Fruit fly (Drosophila melanogaster) whole organism, embryonic: ENCODE measurements around the gene Cht5.
A peak's percentile ranks its signal among the peaks of the same experiment; 100 is the strongest.

Experiments
- B-H2 ChIP-seq: fragments of 200-800 bp; sonication (Bioruptor generic); optimal IDR thresholded peaks from 2 replicates; lab custom pipeline; 2018; ENCODE audit warnings: missing biosample characterization, mild to moderate bottlenecking, missing genetic modification characterization
- CG10267 ChIP-seq: fragments of 200-800 bp; sonication (Bioruptor generic); optimal IDR thresholded peaks from 2 replicates; lab custom pipeline; 2018; ENCODE audit warnings: missing biosample characterization, mild to moderate bottlenecking, missing genetic modification characterization, moderate library complexity
- CG11093 ChIP-seq: fragments of 200-800 bp; sonication (Bioruptor generic); IDR thresholded peaks from 3 replicates; pipeline ENCODE4 v1.3.6; 2022; ENCODE audit warnings: missing biosample characterization, missing genetic modification characterization
- CG11398 ChIP-seq: fragments of 200-800 bp; sonication (Bioruptor generic); optimal IDR thresholded peaks from 2 replicates; lab custom pipeline; 2016; ENCODE audit warnings: missing biosample characterization, missing genetic modification characterization
- CG11695 ChIP-seq: fragments of 200-800 bp; sonication (Bioruptor generic); IDR thresholded peaks from 3 replicates; pipeline ENCODE4 v1.3.6; 2022; ENCODE audit warnings: missing biosample characterization, missing genetic modification characterization
- CG13624 ChIP-seq: fragments of 200-800 bp; sonication (Bioruptor generic); optimal IDR thresholded peaks from 2 replicates; lab custom pipeline; 2016; ENCODE audit warnings: missing biosample characterization, missing genetic modification characterization
- CG14667 ChIP-seq: fragments of 200-800 bp; sonication (Bioruptor generic); IDR thresholded peaks from 2 replicates; pipeline ENCODE4 v1.3.6; 2022; ENCODE audit warnings: missing biosample characterization, missing genetic modification characterization
- CG14710 ChIP-seq: fragments of 200-800 bp; sonication (Bioruptor generic); optimal IDR thresholded peaks from 3 replicates; lab custom pipeline; 2019; ENCODE audit warnings: missing biosample characterization, mild to moderate bottlenecking, missing genetic modification characterization, moderate library complexity
- CG14860 ChIP-seq: fragments of 200-800 bp; sonication (Bioruptor generic); IDR thresholded peaks from 3 replicates; pipeline ENCODE4 v1.3.6; 2022; ENCODE audit warnings: missing biosample characterization, missing genetic modification characterization; ENCODE audit not compliant: partially characterized antibody
- CG15601 ChIP-seq: fragments of 200-800 bp; sonication (Bioruptor generic); optimal IDR thresholded peaks from 3 replicates; lab custom pipeline; 2019; ENCODE audit warnings: missing biosample characterization, mild to moderate bottlenecking, missing genetic modification characterization, moderate library complexity
- CG17186 ChIP-seq: fragments of 200-800 bp; sonication (Bioruptor generic); optimal IDR thresholded peaks from 3 replicates; lab custom pipeline; 2017; ENCODE audit warnings: missing biosample characterization, missing genetic modification reagents, missing genetic modification characterization
- CG17385 ChIP-seq: fragments of 200-800 bp; sonication (Bioruptor generic); optimal IDR thresholded peaks from 3 replicates; lab custom pipeline; 2018; ENCODE audit warnings: missing biosample characterization, mild to moderate bottlenecking, missing genetic modification characterization
- CG18262 ChIP-seq: fragments of 200-800 bp; optimal IDR thresholded peaks from 3 replicates; lab custom pipeline; 2019; ENCODE audit warnings: missing biosample characterization, mild to moderate bottlenecking, missing genetic modification characterization, moderate library complexity
- CG30403 ChIP-seq: fragments of 200-800 bp; sonication (Bioruptor generic); optimal IDR thresholded peaks from 3 replicates; lab custom pipeline; 2016; ENCODE audit warnings: missing biosample characterization, missing genetic modification characterization
- CG32532 ChIP-seq: fragments of 200-800 bp; sonication (Bioruptor generic); IDR thresholded peaks from 2 replicates; pipeline ENCODE4 v1.3.6; 2022; ENCODE audit warnings: missing biosample characterization, missing genetic modification characterization
- CG33557 ChIP-seq: fragments of 200-800 bp; sonication (Bioruptor generic); optimal IDR thresholded peaks from 2 replicates; lab custom pipeline; 2019; ENCODE audit warnings: missing biosample characterization, mild to moderate bottlenecking, missing genetic modification characterization, moderate library complexity
- CG3995 ChIP-seq: fragments of 200-800 bp; sonication (Bioruptor generic); optimal IDR thresholded peaks from 3 replicates; lab custom pipeline; 2016; ENCODE audit warnings: missing biosample characterization, missing genetic modification characterization
- CG4820 ChIP-seq: fragments of 200-800 bp; sonication (Bioruptor generic); optimal IDR thresholded peaks from 3 replicates; lab custom pipeline; 2016; ENCODE audit warnings: missing biosample characterization, missing genetic modification characterization
- CG4854 ChIP-seq: fragments of 200-800 bp; sonication (Bioruptor generic); optimal IDR thresholded peaks from 2 replicates; lab custom pipeline; 2016; ENCODE audit warnings: missing biosample characterization, missing genetic modification characterization, inconsistent platforms
- CG7745 ChIP-seq: fragments of 200-800 bp; sonication (Bioruptor generic); optimal IDR thresholded peaks from 2 replicates; lab custom pipeline; 2018; ENCODE audit warnings: missing biosample characterization, mild to moderate bottlenecking, missing genetic modification characterization, moderate library complexity
- Dfd ChIP-seq, 2 experiments: fragments of >200 bp; optimal IDR thresholded peaks; 2 replicates each; lab custom pipeline; 2017; ENCODE audit warnings: missing biosample characterization in 2 of 2, missing genetic modification characterization in 2 of 2
- GATAe ChIP-seq: fragments of 200-800 bp; sonication (Bioruptor generic); conservative IDR thresholded peaks from 2 replicates; pipeline ENCODE4 v1.3.6; 2022; ENCODE audit warnings: missing biosample characterization, missing genetic modification characterization
- H15 ChIP-seq: fragments of 200-800 bp; sonication (Bioruptor generic); IDR thresholded peaks from 3 replicates; pipeline ENCODE4 v1.3.6; 2022; ENCODE audit warnings: missing biosample characterization, missing genetic modification characterization
- H2.0 ChIP-seq: fragments of 200-800 bp; sonication (Bioruptor generic); IDR thresholded peaks from 2 replicates; pipeline ENCODE4 v1.3.6; 2022; ENCODE audit warnings: missing biosample characterization, missing genetic modification characterization
- HmgZ ChIP-seq: fragments of 200-800 bp; sonication (Bioruptor generic); optimal IDR thresholded peaks from 2 replicates; lab custom pipeline; 2018; ENCODE audit warnings: missing biosample characterization, mild to moderate bottlenecking, missing genetic modification characterization
- Neu2 ChIP-seq: fragments of 200-800 bp; sonication (Bioruptor generic); optimal IDR thresholded peaks from 3 replicates; lab custom pipeline; 2016; ENCODE audit warnings: missing biosample characterization, missing genetic modification characterization, borderline replicate concordance
- Oaz ChIP-seq: fragments of 200-800 bp; sonication (Bioruptor generic); IDR thresholded peaks from 2 replicates; pipeline ENCODE4 v1.3.6; 2022; ENCODE audit warnings: missing biosample characterization, missing genetic modification characterization
- Opbp ChIP-seq: fragments of 200-800 bp; sonication (Bioruptor generic); IDR thresholded peaks from 3 replicates; pipeline ENCODE4 v1.3.6; 2022; ENCODE audit warnings: missing biosample characterization, missing genetic modification characterization; ENCODE audit not compliant: partially characterized antibody
- Sry-δ ChIP-seq: fragments of 200-800 bp; sonication (Bioruptor generic); optimal IDR thresholded peaks from 2 replicates; lab custom pipeline; 2016; ENCODE audit warnings: missing biosample characterization, missing genetic modification characterization
- Vsx1 ChIP-seq: fragments of 200-800 bp; sonication (Bioruptor generic); optimal IDR thresholded peaks from 2 replicates; lab custom pipeline; 2017; ENCODE audit warnings: missing biosample characterization, mild to moderate bottlenecking, missing genetic modification characterization, missing genetic modification reagents
- amos ChIP-seq: fragments of 200-800 bp; sonication (Bioruptor generic); IDR thresholded peaks from 2 replicates; pipeline ENCODE4 v1.3.6; 2022; ENCODE audit warnings: missing biosample characterization, missing genetic modification characterization; ENCODE audit not compliant: partially characterized antibody
- aop ChIP-seq: fragments of 200-800 bp; sonication (Bioruptor generic); IDR thresholded peaks from 2 replicates; pipeline ENCODE4 v1.3.6; 2022; ENCODE audit warnings: missing biosample characterization, missing genetic modification characterization
- az2 ChIP-seq: fragments of 200-800 bp; sonication (Bioruptor generic); optimal IDR thresholded peaks from 3 replicates; lab custom pipeline; 2016; ENCODE audit warnings: missing biosample characterization, missing genetic modification characterization
- cas ChIP-seq: fragments of 200-800 bp; sonication (Bioruptor generic); IDR thresholded peaks from 2 replicates; pipeline ENCODE4 v1.3.6; 2022; ENCODE audit warnings: missing biosample characterization, missing genetic modification characterization
- cg ChIP-seq: fragments of 200-800 bp; sonication (Bioruptor generic); optimal IDR thresholded peaks from 3 replicates; lab custom pipeline; 2019; ENCODE audit warnings: missing biosample characterization, mild to moderate bottlenecking, missing genetic modification characterization, moderate library complexity
- en ChIP-seq: fragments of 200-800 bp; sonication (Bioruptor generic); optimal IDR thresholded peaks from 2 replicates; lab custom pipeline; 2016; ENCODE audit warnings: missing biosample characterization, missing genetic modification characterization
- hb ChIP-seq: fragments of 200-800 bp; sonication (Bioruptor generic); IDR thresholded peaks from 3 replicates; pipeline ENCODE4 v1.3.6; 2022; ENCODE audit warnings: missing biosample characterization, missing genetic modification characterization; ENCODE audit not compliant: partially characterized antibody
- her ChIP-seq: fragments of 200-800 bp; sonication (Bioruptor generic); optimal IDR thresholded peaks from 2 replicates; lab custom pipeline; 2016; ENCODE audit warnings: missing biosample characterization, missing genetic modification characterization
- ind ChIP-seq: fragments of 200-800 bp; sonication (Bioruptor generic); optimal IDR thresholded peaks from 3 replicates; lab custom pipeline; 2016; ENCODE audit warnings: missing biosample characterization, missing genetic modification characterization
- jing ChIP-seq: fragments of 200-800 bp; sonication (Bioruptor generic); optimal IDR thresholded peaks from 2 replicates; lab custom pipeline; 2018; ENCODE audit warnings: missing biosample characterization, mild to moderate bottlenecking, missing genetic modification characterization
- lilli ChIP-seq: fragments of 200-800 bp; sonication (Bioruptor generic); optimal IDR thresholded peaks from 3 replicates; lab custom pipeline; 2016; ENCODE audit warnings: missing biosample characterization, missing genetic modification characterization
- pb ChIP-seq: fragments of 200-800 bp; sonication (Bioruptor generic); optimal IDR thresholded peaks from 3 replicates; lab custom pipeline; 2016; ENCODE audit warnings: missing biosample characterization, missing genetic modification characterization
- peb ChIP-seq: fragments of 200-800 bp; sonication (Bioruptor generic); IDR thresholded peaks from 2 replicates; pipeline ENCODE4 v1.3.6; 2022; ENCODE audit warnings: missing biosample characterization, missing genetic modification characterization
- seq ChIP-seq: fragments of 200-800 bp; sonication (Bioruptor generic); IDR thresholded peaks from 2 replicates; pipeline ENCODE4 v1.3.6; 2022; ENCODE audit warnings: missing biosample characterization, missing genetic modification characterization
- sim ChIP-seq: fragments of 200-800 bp; sonication (Bioruptor generic); IDR thresholded peaks from 2 replicates; pipeline ENCODE4 v1.3.6; 2022; ENCODE audit warnings: missing biosample characterization, missing genetic modification characterization
- slou ChIP-seq: fragments of 200-800 bp; sonication (Bioruptor generic); optimal IDR thresholded peaks from 3 replicates; lab custom pipeline; 2016; ENCODE audit warnings: missing biosample characterization, missing genetic modification characterization
- tna ChIP-seq: fragments of 200-800 bp; sonication (Bioruptor generic); IDR thresholded peaks from 2 replicates; pipeline ENCODE4 v1.3.6; 2022; ENCODE audit warnings: missing biosample characterization, missing genetic modification characterization; ENCODE audit not compliant: partially characterized antibody
- unc-4 ChIP-seq: fragments of 200-800 bp; sonication (Bioruptor generic); IDR thresholded peaks from 2 replicates; pipeline ENCODE4 v1.3.6; 2022; ENCODE audit warnings: missing biosample characterization, missing genetic modification characterization; ENCODE audit not compliant: partially characterized antibody
- zf30C ChIP-seq: fragments of 200-800 bp; sonication (Bioruptor generic); optimal IDR thresholded peaks from 3 replicates; lab custom pipeline; 2018; ENCODE audit warnings: missing biosample characterization, mild to moderate bottlenecking, missing genetic modification characterization

Gene Cht5

dm6 chr3R:13817480-13818305 is 50.3 kb downstream of the Cht5 start (continued):
- peak; percentile 25 for TF ChIP-seq H2.0 (GFP tag; lab: Robert Waterston, UW)
- TF ChIP-seq unc-4 (GFP tag; lab: Robert Waterston, UW): no peak
- TF ChIP-seq her (GFP tag; lab: Kevin White, UChicago): no peak
- TF ChIP-seq CG11093 (GFP tag; lab: Robert Waterston, UW): peak; percentile 61; the same call in 2 of the 3 replicates
- no peak for TF ChIP-seq hb (GFP tag; lab: Robert Waterston, UW)
- peak; percentile 0 for TF ChIP-seq CG3995 (GFP tag; lab: Kevin White, UChicago)
- peak; percentile 57 for TF ChIP-seq ind (GFP tag; lab: Kevin White, UChicago)
- peak; percentile 53 for TF ChIP-seq CG17385 (GFP tag; lab: Kevin White, UChicago)
- peak; percentile 86 for TF ChIP-seq CG18262 (tag; lab: Kevin White, UChicago)
- peak; percentile 41; the same call in 1 of the 3 replicates for TF ChIP-seq CG11695 (GFP tag; lab: Robert Waterston, UW)
- TF ChIP-seq seq (GFP tag; lab: Robert Waterston, UW): no peak
- TF ChIP-seq GATAe (GFP tag; lab: Robert Waterston, UW): no peak
- TF ChIP-seq Dfd (GFP tag; optimal IDR thresholded peaks at IDR 0.05; lab: Kevin White, UChicago): no peak
- TF ChIP-seq B-H2 (GFP tag; lab: Kevin White, UChicago): no peak
- peak; percentile 28 for TF ChIP-seq jing (GFP tag; lab: Kevin White, UChicago)
- no peak for TF ChIP-seq CG14860 (GFP tag; lab: Robert Waterston, UW)
- TF ChIP-seq peb (GFP tag; lab: Robert Waterston, UW): peak; percentile 41; the same call in 1 of the 2 replicates
- no peak for TF ChIP-seq Sry-δ (GFP tag; lab: Kevin White, UChicago)
- TF ChIP-seq CG17186 (GFP tag; lab: Kevin White, UChicago): peak; percentile 10
- TF ChIP-seq az2 (GFP tag; lab: Kevin White, UChicago): peak; percentile 73
- TF ChIP-seq Neu2: no peak
- no peak for TF ChIP-seq Opbp
- TF ChIP-seq aop (GFP tag; lab: Robert Waterston, UW): no peak
- TF ChIP-seq sim (GFP tag; lab: Robert Waterston, UW): no peak; the same call in 1 of the 2 replicates
- no peak for TF ChIP-seq cas
- peak; percentile 12 for TF ChIP-seq pb (GFP tag; lab: Kevin White, UChicago)
- TF ChIP-seq en (GFP tag; lab: Kevin White, UChicago): no peak
- TF ChIP-seq CG13624 (GFP tag; lab: Kevin White, UChicago): peak; percentile 16
- TF ChIP-seq zf30C (GFP tag; lab: Kevin White, UChicago): peak; percentile 23
- TF ChIP-seq cg (GFP tag; lab: Kevin White, UChicago): no peak
- peak; percentile 61 for TF ChIP-seq CG33557 (GFP tag; lab: Kevin White, UChicago)
- no peak for TF ChIP-seq tna (GFP tag; lab: Robert Waterston, UW)
- peak; percentile 1 for TF ChIP-seq slou (GFP tag; lab: Kevin White, UChicago)
- TF ChIP-seq CG4820 (GFP tag; lab: Kevin White, UChicago): peak; percentile 59
- TF ChIP-seq amos (GFP tag; lab: Robert Waterston, UW): no peak
- TF ChIP-seq Oaz (GFP tag; lab: Robert Waterston, UW): no peak
- no peak; the same call in 1 of the 2 replicates for TF ChIP-seq CG32532 (GFP tag; lab: Robert Waterston, UW)
- TF ChIP-seq CG11398: peak; percentile 23
- TF ChIP-seq lilli (GFP tag; lab: Kevin White, UChicago): no peak
- peak; percentile 44; the same call in 2 of the 3 replicates for TF ChIP-seq H15
- peak; percentile 54 for TF ChIP-seq CG14710 (tag; lab: Kevin White, UChicago)
- TF ChIP-seq Vsx1 (GFP tag; lab: Kevin White, UChicago): peak; percentile 31
- TF ChIP-seq CG7745 (tag; lab: Kevin White, UChicago): no peak
- peak; percentile 76 for TF ChIP-seq CG30403 (GFP tag; lab: Kevin White, UChicago)
- peak; percentile 61 for TF ChIP-seq CG10267 (tag; lab: Kevin White, UChicago)
- peak; percentile 66 for TF ChIP-seq CG15601 (tag; lab: Kevin White, UChicago)
- peak; percentile 44 for TF ChIP-seq CG4854 (GFP tag; lab: Kevin White, UChicago)
- peak; percentile 42; the same call in 1 of the 2 replicates for TF ChIP-seq CG14667 (GFP tag; lab: Robert Waterston, UW)
- TF ChIP-seq HmgZ: no peak
